Fruit fly (Drosophila melanogaster): ENCODE results near the gene ND-B14.5B.
"Not testable (repeated sequence)": the region's sequence is repeated elsewhere in the genome, so short reads cannot be mapped to it uniquely, and the experiment has no call there.

Gene ND-B14.5B

dm6 chr2L:3164257-3165021 lies 18.8 kb upstream of the ND-B14.5B start:
- TF ChIP-seq sv (GFP tag; optimal IDR thresholded peaks at IDR 0.05) (no peak), tai (GFP tag; optimal IDR thresholded peaks at IDR 0.05) (no peak), Myc (optimal IDR thresholded peaks at IDR 0.05) (no peak), dsf (GFP tag; optimal IDR thresholded peaks at IDR 0.05; ENCODE audit: borderline replicate concordance) (no peak), jim (GFP tag; optimal IDR thresholded peaks at IDR 0.05) (no peak), Rel (GFP tag; optimal IDR thresholded peaks at IDR 0.05) (no peak), Rel (tag; optimal IDR thresholded peaks at IDR 0.05) (no peak), Dfd (GFP tag; optimal IDR thresholded peaks at IDR 0.05) (no peak), CrebA (GFP tag; optimal IDR thresholded peaks at IDR 0.05; ENCODE audit: borderline replicate concordance) (no peak), dmrt93B (GFP tag; optimal IDR thresholded peaks at IDR 0.05) (no peak), Jra (GFP tag; optimal IDR thresholded peaks at IDR 0.05) (no peak), rgr (GFP tag; optimal IDR thresholded peaks at IDR 0.05) (no peak), CG9705 (GFP tag; optimal IDR thresholded peaks at IDR 0.05) (no peak), usp (GFP tag; optimal IDR thresholded peaks at IDR 0.05) (no peak), sage (GFP tag; optimal IDR thresholded peaks at IDR 0.05) (no peak), Mio (GFP tag; optimal IDR thresholded peaks at IDR 0.05) (no peak), Hr83 (GFP tag; optimal IDR thresholded peaks at IDR 0.05; ENCODE audit: poor library complexity, severe bottlenecking) (no peak)

dm6 chr2L:3163490-3163889 lies 17.8 kb upstream of the ND-B14.5B start, which contains the start of gene Hydr2:
Gene Hydr2 (plus strand): TSS chr2L:3163645.
- not testable (repeated sequence) for TF ChIP-seq Dfd, tai, foxo (GFP tag; optimal IDR thresholded peaks at IDR 0.05)

- TF ChIP-seq Dfd (GFP tag; optimal IDR thresholded peaks at IDR 0.05) (no peak), lola (GFP tag; optimal IDR thresholded peaks at IDR 0.05) (no peak), brk (GFP tag; optimal IDR thresholded peaks at IDR 0.05) (no peak), foxo (GFP tag; optimal IDR thresholded peaks at IDR 0.05) (peak in 1 of 2 experiments; percentile 21), OdsH (GFP tag; optimal IDR thresholded peaks at IDR 0.05) (no peak), jim (GFP tag; optimal IDR thresholded peaks at IDR 0.05) (no peak), GATAd (GFP tag; optimal IDR thresholded peaks at IDR 0.05) (no peak), sage (GFP tag; optimal IDR thresholded peaks at IDR 0.05) (no peak), Rel (GFP tag; optimal IDR thresholded peaks at IDR 0.05) (no peak), Rel (tag; optimal IDR thresholded peaks at IDR 0.05) (no peak), Hr83 (GFP tag; optimal IDR thresholded peaks at IDR 0.05; ENCODE audit: poor library complexity, severe bottlenecking) (no peak), Hr78 (GFP tag; optimal IDR thresholded peaks at IDR 0.05) (no peak), pan (optimal IDR thresholded peaks at IDR 0.05) (no peak), dl (GFP tag; optimal IDR thresholded peaks at IDR 0.05; ENCODE audit: insufficient read depth in 1 of 2, partially characterized antibody in 2 of 2) (no peak), Hnf4 (GFP tag; optimal IDR thresholded peaks at IDR 0.05) (no peak), ey (GFP tag; optimal IDR thresholded peaks at IDR 0.05) (no peak), N (GFP tag; optimal IDR thresholded peaks at IDR 0.05) (peak; percentile 17), HLH106 (tag; optimal IDR thresholded peaks at IDR 0.05) (peak; percentile 16), tai (GFP tag; optimal IDR thresholded peaks at IDR 0.05) (no peak), CG9705 (GFP tag; optimal IDR thresholded peaks at IDR 0.05) (no peak)
Observed at dm6 chr2L:3159144-3160000, 13.7 kb upstream of the ND-B14.5B start, which contains the start of the genes Mad and gkt. Gene Mad (minus strand): TSS chr2L:3159643. Gene gkt (plus strand): TSS chr2L:3159950.

- TF ChIP-seq rgr (GFP tag; optimal IDR thresholded peaks at IDR 0.05) (peak; percentile 38), HLH106 (tag; optimal IDR thresholded peaks at IDR 0.05) (peak; percentile 31), tai (GFP tag; optimal IDR thresholded peaks at IDR 0.05) (no peak), OdsH (GFP tag; optimal IDR thresholded peaks at IDR 0.05) (peak; percentile 38), Abd-B (GFP tag; optimal IDR thresholded peaks at IDR 0.05) (no peak), Sp1 (GFP tag; optimal IDR thresholded peaks at IDR 0.05) (no peak), Vsx2 (GFP tag; optimal IDR thresholded peaks at IDR 0.05; ENCODE audit: partially characterized antibody) (no peak), Dfd (GFP tag; optimal IDR thresholded peaks at IDR 0.05) (no peak), br (GFP tag; optimal IDR thresholded peaks at IDR 0.05) (peak; percentile 19), woc (GFP tag; optimal IDR thresholded peaks at IDR 0.05) (peak; percentile 36), foxo (GFP tag; optimal IDR thresholded peaks at IDR 0.05) (peak in 1 of 2 experiments; percentile 41), lola (GFP tag; optimal IDR thresholded peaks at IDR 0.05) (no peak), Rel (GFP tag; optimal IDR thresholded peaks at IDR 0.05) (peak; percentile 39), Rel (tag; optimal IDR thresholded peaks at IDR 0.05) (no peak), fru (GFP tag; optimal IDR thresholded peaks at IDR 0.05) (peak; percentile 23), GATAd (GFP tag; optimal IDR thresholded peaks at IDR 0.05) (peak; percentile 35), Hnf4 (GFP tag; optimal IDR thresholded peaks at IDR 0.05) (peak; percentile 19), h (GFP tag; optimal IDR thresholded peaks at IDR 0.05) (peak; percentile 42), sage (GFP tag; optimal IDR thresholded peaks at IDR 0.05) (peak; percentile 37), Myc (optimal IDR thresholded peaks at IDR 0.05) (peak; percentile 55)
Observed at dm6 chr2L:3158260-3159072, 12.8 kb upstream of the ND-B14.5B start.
